Fruit fly (Drosophila melanogaster) whole organism, larva: ENCODE results near the gene Sfp38D.

Experiments
- noc ChIP-seq: fragments of 200-800 bp; sonication (Bioruptor generic); optimal IDR thresholded peaks from 3 replicates; lab custom pipeline; 2019; ENCODE audit warnings: missing biosample characterization, mild to moderate bottlenecking, missing genetic modification characterization, moderate library complexity

Sfp38D gene

dm6 chr2L:20673737-20674461 is 33.2 kb downstream of the Sfp38D start:
- peak; percentile 12 for TF ChIP-seq noc (tag; lab: Kevin White, UChicago)

dm6 chr2L:20674718-20675117 is 34.0 kb downstream of the Sfp38D start:
- TF ChIP-seq noc (tag; lab: Kevin White, UChicago), result no peak

- TF ChIP-seq noc (tag; lab: Kevin White, UChicago), result no peak
Observed at dm6 chr2L:20675875-20676274, 35.2 kb downstream of the Sfp38D start, which contains the start of the genes CG31678 and IKKepsilon. Gene CG31678 (minus strand): TSS chr2L:20675941. Gene IKKepsilon (plus strand): TSS chr2L:20676045.

DNA sequence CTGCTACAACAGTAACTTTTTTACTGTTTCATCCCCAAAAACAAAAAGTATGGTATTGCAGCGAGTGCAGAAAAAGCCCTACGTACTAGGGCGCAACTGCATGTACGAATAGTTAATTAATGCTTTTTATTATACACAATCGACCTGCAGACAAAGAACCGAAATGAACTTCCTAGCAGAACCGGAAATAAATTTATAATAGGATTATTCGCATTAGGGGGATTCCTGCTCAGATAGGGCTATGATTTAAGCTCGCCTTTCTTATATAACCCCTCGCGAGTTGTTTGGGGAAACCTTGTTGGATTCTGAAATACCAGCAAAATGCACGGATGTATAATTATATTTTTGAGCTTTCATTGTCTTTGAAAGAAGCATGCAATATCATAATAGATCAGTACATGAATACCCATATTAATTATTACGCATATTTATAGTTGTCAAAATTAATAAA is 41.0 kb downstream of the Sfp38D start, which contains the start of gene Cen:
Cen (minus strand) TSS at position 199 of the 451 bp plus-strand sequence.
- TF ChIP-seq noc (tag; lab: Kevin White, UChicago), result peak; percentile 6

DNA sequence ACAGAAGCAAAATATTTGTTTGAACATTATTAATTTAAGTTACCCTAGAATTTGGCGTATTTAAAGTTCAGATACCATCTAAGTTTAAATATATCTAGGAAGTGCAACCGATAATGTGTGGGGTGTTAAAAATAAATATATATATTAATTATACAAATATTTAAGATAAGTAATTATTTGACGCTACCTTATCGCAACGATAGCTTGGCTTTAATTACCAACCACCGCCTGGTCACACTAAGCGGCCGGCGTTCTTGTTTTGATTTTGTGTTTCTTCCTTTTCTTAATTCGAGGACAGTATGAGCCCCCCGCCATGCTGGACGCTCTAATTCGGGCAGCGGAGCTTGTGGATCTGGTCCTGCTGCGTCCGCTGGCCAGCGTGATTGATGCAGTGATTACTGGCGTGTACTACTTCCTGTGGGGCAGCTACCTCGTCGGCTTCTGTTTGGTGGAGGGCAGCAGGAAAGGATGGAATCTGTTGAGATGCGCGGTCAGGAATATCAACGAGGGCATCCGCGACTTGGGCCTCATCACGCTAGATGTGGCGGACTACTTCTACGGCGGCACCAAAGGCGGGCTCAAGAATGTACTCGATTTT is 41.5 kb downstream of the Sfp38D start, which contains the start of gene CG2617:
CG2617 (plus strand) TSS at position 233 of the 598 bp plus-strand sequence.
- no peak for TF ChIP-seq noc (tag; lab: Kevin White, UChicago)

DNA sequence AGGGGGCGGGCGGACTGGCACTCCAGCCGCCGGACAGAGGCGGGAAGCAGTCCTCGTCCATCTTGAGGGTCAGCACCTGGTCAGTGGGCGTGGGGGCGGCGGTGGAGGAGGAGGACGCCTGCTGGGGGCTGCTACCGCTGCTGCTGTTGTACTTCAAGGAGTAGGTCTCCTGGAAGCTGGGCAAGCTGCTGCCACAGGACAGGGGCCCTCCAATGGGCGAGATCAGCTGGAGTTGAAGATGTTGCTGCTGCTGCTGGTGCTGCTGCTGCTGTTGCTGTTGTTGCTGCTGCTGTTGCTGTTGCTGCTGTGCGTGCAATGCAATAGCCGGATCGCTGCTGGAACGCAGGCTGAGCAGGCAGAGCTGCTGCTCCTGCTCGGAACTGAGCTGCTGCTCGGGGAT is 48.0 kb downstream of the Sfp38D start:
- TF ChIP-seq noc (tag; lab: Kevin White, UChicago), result no peak

dm6 chr2L:20690055-20690454 is 49.3 kb downstream of the Sfp38D start:
- no peak for TF ChIP-seq noc (tag; lab: Kevin White, UChicago)
